Fruit fly (Drosophila melanogaster): Measurements from ENCODE around the gene Toll-9.

The Toll-9 gene

dm6 chr3L:20366674-20367372, at the start of gene Toll-9, which contains the start of gene in:
Gene Toll-9 (minus strand): TSS chr3L:20366724.
Gene in (plus strand): TSS chr3L:20367198.
- no peak for TF ChIP-seq ttk (optimal IDR thresholded peaks at IDR 0.05)
- TF ChIP-seq insv (optimal IDR thresholded peaks at IDR 0.05), result no peak
- no peak for TF ChIP-seq Myc (optimal IDR thresholded peaks at IDR 0.05)
- no peak for TF ChIP-seq psq (optimal IDR thresholded peaks at IDR 0.05)
- no peak for TF ChIP-seq h (optimal IDR thresholded peaks at IDR 0.05)
- TF ChIP-seq Sin3A (optimal IDR thresholded peaks at IDR 0.05), result no peak

- TF ChIP-seq Sin3A (optimal IDR thresholded peaks at IDR 0.05), result no peak
- TF ChIP-seq ttk (optimal IDR thresholded peaks at IDR 0.05), result no peak
- no peak for TF ChIP-seq h (optimal IDR thresholded peaks at IDR 0.05)
- TF ChIP-seq insv (optimal IDR thresholded peaks at IDR 0.05), result no peak
These were observed 46.8 kb upstream of the Toll-9 start, which contains the start of gene zye for dm6 chr3L:20413304-20413703. Gene zye (plus strand): TSS chr3L:20413604.

dm6 chr3L:20410780-20411179, 44.3 kb upstream of the Toll-9 start:
- TF ChIP-seq Myc (optimal IDR thresholded peaks at IDR 0.05) (no peak), Sin3A (optimal IDR thresholded peaks at IDR 0.05) (no peak), insv (optimal IDR thresholded peaks at IDR 0.05) (no peak), psq (optimal IDR thresholded peaks at IDR 0.05) (no peak), ttk (optimal IDR thresholded peaks at IDR 0.05) (no peak), h (optimal IDR thresholded peaks at IDR 0.05) (no peak)

- TF ChIP-seq psq (optimal IDR thresholded peaks at IDR 0.05) (no peak), Sin3A (optimal IDR thresholded peaks at IDR 0.05) (no peak), Myc (optimal IDR thresholded peaks at IDR 0.05) (no peak), h (optimal IDR thresholded peaks at IDR 0.05) (no peak), insv (optimal IDR thresholded peaks at IDR 0.05) (no peak), ttk (optimal IDR thresholded peaks at IDR 0.05) (no peak)
These were observed 43.8 kb upstream of the Toll-9 start, which contains the start of gene CG13248 for dm6 chr3L:20410345-20410744. Gene CG13248 (minus strand): TSS chr3L:20410566.

- TF ChIP-seq ttk (optimal IDR thresholded peaks at IDR 0.05), result no peak
- no peak for TF ChIP-seq insv (optimal IDR thresholded peaks at IDR 0.05)
These were observed 39.7 kb upstream of the Toll-9 start for dm6 chr3L:20405971-20406948.

dm6 chr3L:20405337-20405887, 38.9 kb upstream of the Toll-9 start:
- TF ChIP-seq Myc (optimal IDR thresholded peaks at IDR 0.05) (no peak), Sin3A (optimal IDR thresholded peaks at IDR 0.05) (no peak), h (optimal IDR thresholded peaks at IDR 0.05) (no peak), insv (optimal IDR thresholded peaks at IDR 0.05) (no peak), ttk (optimal IDR thresholded peaks at IDR 0.05) (no peak), psq (optimal IDR thresholded peaks at IDR 0.05) (no peak)

dm6 chr3L:20404515-20404914, 38.0 kb upstream of the Toll-9 start:
- TF ChIP-seq psq (optimal IDR thresholded peaks at IDR 0.05), result no peak
- no peak for TF ChIP-seq ttk (optimal IDR thresholded peaks at IDR 0.05)
- TF ChIP-seq Sin3A (optimal IDR thresholded peaks at IDR 0.05), result no peak
- TF ChIP-seq Myc (optimal IDR thresholded peaks at IDR 0.05), result no peak
- TF ChIP-seq insv (optimal IDR thresholded peaks at IDR 0.05), result no peak
- TF ChIP-seq h (optimal IDR thresholded peaks at IDR 0.05), result no peak

dm6 chr3L:20403493-20404379, 37.2 kb upstream of the Toll-9 start:
- TF ChIP-seq psq (optimal IDR thresholded peaks at IDR 0.05) (peak; percentile 45), Sin3A (optimal IDR thresholded peaks at IDR 0.05) (no peak)

dm6 chr3L:20402665-20403492, 36.4 kb upstream of the Toll-9 start:
- TF ChIP-seq psq (optimal IDR thresholded peaks at IDR 0.05) (peak; percentile 83), h (optimal IDR thresholded peaks at IDR 0.05) (no peak), Myc (optimal IDR thresholded peaks at IDR 0.05) (no peak), ttk (optimal IDR thresholded peaks at IDR 0.05) (no peak), insv (optimal IDR thresholded peaks at IDR 0.05) (no peak), Sin3A (optimal IDR thresholded peaks at IDR 0.05) (no peak)

dm6 chr3L:20401026-20401912, 34.7 kb upstream of the Toll-9 start, which contains the start of gene trbl:
Gene trbl (minus strand): TSS chr3L:20401609.
- TF ChIP-seq Myc (optimal IDR thresholded peaks at IDR 0.05) (no peak), psq (optimal IDR thresholded peaks at IDR 0.05) (peak; percentile 89), insv (optimal IDR thresholded peaks at IDR 0.05) (peak; percentile 92), h (optimal IDR thresholded peaks at IDR 0.05) (no peak), Sin3A (optimal IDR thresholded peaks at IDR 0.05) (no peak), ttk (optimal IDR thresholded peaks at IDR 0.05) (no peak)

Measured in Kc167 (cell line).